Fruit fly (Drosophila melanogaster) whole organism, embryonic: Measurements from ENCODE around the gene CG17190.
A peak's percentile ranks its signal among the peaks of the same experiment; 100 is the strongest.

Experiments
- Asciz ChIP-seq: fragments of 200-800 bp; sonication (Bioruptor generic); optimal IDR thresholded peaks from 2 replicates; lab custom pipeline; 2017; ENCODE audit warnings: missing biosample characterization, mild to moderate bottlenecking, missing genetic modification characterization, missing genetic modification reagents
- Atf-2 ChIP-seq: fragments of 200-800 bp; sonication (Bioruptor generic); optimal IDR thresholded peaks from 2 replicates; lab custom pipeline; 2016; ENCODE audit warnings: missing biosample characterization, missing genetic modification characterization
- Atf6 ChIP-seq: fragments of 200-800 bp; sonication (Bioruptor generic); IDR thresholded peaks from 2 replicates; pipeline ENCODE4 v1.3.6; 2022; ENCODE audit warnings: missing biosample characterization, missing genetic modification characterization
- BtbVII ChIP-seq: fragments of 200-800 bp; sonication (Bioruptor generic); optimal IDR thresholded peaks from 3 replicates; lab custom pipeline; 2017; ENCODE audit warnings: missing biosample characterization, mild to moderate bottlenecking, missing genetic modification characterization
- CG10267 ChIP-seq: fragments of 200-800 bp; sonication (Bioruptor generic); optimal IDR thresholded peaks from 2 replicates; lab custom pipeline; 2018; ENCODE audit warnings: missing biosample characterization, mild to moderate bottlenecking, missing genetic modification characterization, moderate library complexity
- CG10543 ChIP-seq: fragments of 200-800 bp; sonication (Bioruptor generic); optimal IDR thresholded peaks from 3 replicates; lab custom pipeline; 2017; ENCODE audit warnings: missing biosample characterization, mild to moderate bottlenecking, missing genetic modification characterization, moderate library complexity
- CG11504 ChIP-seq: fragments of 200-800 bp; sonication (Bioruptor generic); optimal IDR thresholded peaks from 3 replicates; lab custom pipeline; 2019; ENCODE audit warnings: missing biosample characterization, mild to moderate bottlenecking, missing genetic modification characterization, moderate library complexity
- CG13296 ChIP-seq: fragments of 200-800 bp; sonication (Bioruptor generic); optimal IDR thresholded peaks from 3 replicates; lab custom pipeline; 2018; ENCODE audit warnings: missing biosample characterization, mild to moderate bottlenecking, missing genetic modification characterization
- CG14014 ChIP-seq: fragments of 200-800 bp; sonication (Bioruptor generic); IDR thresholded peaks from 2 replicates; pipeline ENCODE4 v1.3.6; 2022; ENCODE audit warnings: missing biosample characterization, missing genetic modification characterization
- CG1603 ChIP-seq: fragments of 200-800 bp; sonication (Bioruptor generic); optimal IDR thresholded peaks from 2 replicates; lab custom pipeline; 2019; ENCODE audit warnings: missing biosample characterization, mild to moderate bottlenecking, missing genetic modification characterization, moderate library complexity
- CG17385 ChIP-seq: fragments of 200-800 bp; sonication (Bioruptor generic); optimal IDR thresholded peaks from 3 replicates; lab custom pipeline; 2018; ENCODE audit warnings: missing biosample characterization, mild to moderate bottlenecking, missing genetic modification characterization
- CG1832 ChIP-seq: fragments of 200-800 bp; sonication (Bioruptor generic); optimal IDR thresholded peaks from 2 replicates; lab custom pipeline; 2017; ENCODE audit warnings: missing biosample characterization, mild to moderate bottlenecking, missing genetic modification characterization, inconsistent platforms
- CG31441 ChIP-seq: fragments of 200-800 bp; sonication (Bioruptor generic); IDR thresholded peaks from 2 replicates; pipeline ENCODE4 v1.3.6; 2022; ENCODE audit warnings: missing biosample characterization, missing genetic modification characterization
- CG3163 ChIP-seq: fragments of 200-800 bp; sonication (Bioruptor generic); optimal IDR thresholded peaks from 3 replicates; lab custom pipeline; 2016; ENCODE audit warnings: missing biosample characterization, missing genetic modification characterization
- CG33213 ChIP-seq: fragments of 200-800 bp; sonication (Bioruptor generic); optimal IDR thresholded peaks from 3 replicates; lab custom pipeline; 2016; ENCODE audit warnings: missing biosample characterization, missing genetic modification characterization
- CG8089 ChIP-seq: fragments of 200-800 bp; sonication (Bioruptor generic); optimal IDR thresholded peaks from 3 replicates; lab custom pipeline; 2016; ENCODE audit warnings: missing biosample characterization, missing genetic modification characterization
- CG9876 ChIP-seq: fragments of 200-800 bp; sonication (Bioruptor generic); optimal IDR thresholded peaks from 2 replicates; lab custom pipeline; 2016; ENCODE audit warnings: missing biosample characterization, missing genetic modification characterization
- Dfd ChIP-seq, 2 experiments: fragments of >200 bp; optimal IDR thresholded peaks; 2 replicates each; lab custom pipeline; 2017; ENCODE audit warnings: missing biosample characterization in 2 of 2, missing genetic modification characterization in 2 of 2
- Dip3 ChIP-seq: fragments of 200-800 bp; sonication (Bioruptor generic); optimal IDR thresholded peaks from 3 replicates; lab custom pipeline; 2016; ENCODE audit warnings: missing biosample characterization, missing genetic modification characterization
- Ets65A ChIP-seq: fragments of 200-800 bp; sonication (Bioruptor generic); peaks from one replicate; lab custom pipeline; 2016; ENCODE audit warnings: missing biosample characterization, missing genetic modification characterization
- Hmx ChIP-seq: fragments of 200-800 bp; sonication (Bioruptor generic); optimal IDR thresholded peaks from 2 replicates; lab custom pipeline; 2016; ENCODE audit warnings: missing biosample characterization, missing genetic modification characterization
- Nf-YC ChIP-seq: fragments of 200-800 bp; optimal IDR thresholded peaks from 3 replicates; lab custom pipeline; 2019; ENCODE audit warnings: missing biosample characterization, mild to moderate bottlenecking, missing genetic modification characterization, moderate library complexity
- NfI ChIP-seq: fragments of 200-800 bp; sonication (Bioruptor generic); optimal IDR thresholded peaks from 3 replicates; lab custom pipeline; 2018; ENCODE audit warnings: missing biosample characterization, mild to moderate bottlenecking, missing genetic modification characterization, moderate library complexity
- Ravus ChIP-seq: fragments of 200-800 bp; sonication (Bioruptor generic); IDR thresholded peaks from 2 replicates; pipeline ENCODE4 v1.3.6; 2022; ENCODE audit warnings: missing biosample characterization, missing genetic modification characterization
- Stat92E ChIP-seq, 3 experiments: fragments of >200 bp in 2 of 3; fragments of 200-800 bp in 1 of 3; sonication (Bioruptor generic) in 1 of 3; optimal IDR thresholded peaks; 2 replicates each; lab custom pipeline; 2017 to 2019; ENCODE audit warnings: missing biosample characterization in 3 of 3, missing genetic modification characterization in 3 of 3, mild to moderate bottlenecking in 1 of 3, moderate library complexity in 1 of 3
- ab ChIP-seq: fragments of 200-800 bp; sonication (Bioruptor generic); optimal IDR thresholded peaks from 2 replicates; lab custom pipeline; 2016; ENCODE audit warnings: missing biosample characterization, missing genetic modification characterization
- amos ChIP-seq: fragments of 200-800 bp; sonication (Bioruptor generic); IDR thresholded peaks from 2 replicates; pipeline ENCODE4 v1.3.6; 2022; ENCODE audit warnings: missing biosample characterization, missing genetic modification characterization; ENCODE audit not compliant: partially characterized antibody
- bbx ChIP-seq: fragments of 200-800 bp; sonication (Bioruptor generic); IDR thresholded peaks from 2 replicates; pipeline ENCODE4 v1.3.6; 2022; ENCODE audit warnings: missing biosample characterization, missing genetic modification characterization; ENCODE audit not compliant: partially characterized antibody
- caup ChIP-seq: fragments of 200-800 bp; sonication (Bioruptor generic); optimal IDR thresholded peaks from 3 replicates; lab custom pipeline; 2017; ENCODE audit warnings: missing biosample characterization, mild to moderate bottlenecking, missing genetic modification characterization, moderate library complexity; ENCODE audit not compliant: severe bottlenecking
- chinmo ChIP-seq: fragments of 200-800 bp; sonication (Bioruptor generic); IDR thresholded peaks from 4 replicates; pipeline ENCODE4 v1.3.6; 2022; ENCODE audit warnings: missing biosample characterization, missing genetic modification characterization; ENCODE audit not compliant: partially characterized antibody
- da ChIP-seq: fragments of 200-800 bp; sonication (Bioruptor generic); optimal IDR thresholded peaks from 2 replicates; lab custom pipeline; 2016; ENCODE audit warnings: missing biosample characterization, missing genetic modification characterization
- dati ChIP-seq: fragments of 200-800 bp; sonication (Bioruptor generic); IDR thresholded peaks from 2 replicates; pipeline ENCODE4 v1.3.6; 2022; ENCODE audit warnings: missing biosample characterization, missing genetic modification characterization
- ems ChIP-seq: fragments of 200-800 bp; sonication (Bioruptor generic); optimal IDR thresholded peaks from 3 replicates; lab custom pipeline; 2016; ENCODE audit warnings: missing biosample characterization, missing genetic modification characterization
- grn ChIP-seq: fragments of 200-800 bp; sonication (Bioruptor generic); optimal IDR thresholded peaks from 3 replicates; lab custom pipeline; 2017; ENCODE audit warnings: missing biosample characterization, missing genetic modification characterization
- hth ChIP-seq: fragments of >200 bp; optimal IDR thresholded peaks from 2 replicates; lab custom pipeline; 2017; ENCODE audit warnings: inconsistent platforms
- jigr1 ChIP-seq: fragments of 200-800 bp; sonication (Bioruptor generic); IDR thresholded peaks from 3 replicates; pipeline ENCODE4 v1.3.6; 2022; ENCODE audit warnings: missing biosample characterization, missing genetic modification characterization
- mam ChIP-seq: fragments of 200-800 bp; sonication (Bioruptor generic); optimal IDR thresholded peaks from 3 replicates; lab custom pipeline; 2016; ENCODE audit warnings: missing biosample characterization, missing genetic modification characterization
- p53 ChIP-seq: fragments of 200-800 bp; sonication (Bioruptor generic); optimal IDR thresholded peaks from 2 replicates; lab custom pipeline; 2016; ENCODE audit warnings: missing biosample characterization, missing genetic modification characterization
- pita ChIP-seq: fragments of 200-800 bp; sonication (Bioruptor generic); optimal IDR thresholded peaks from 2 replicates; lab custom pipeline; 2017; ENCODE audit warnings: missing biosample characterization, mild to moderate bottlenecking, missing genetic modification characterization
- unpg ChIP-seq: fragments of 200-800 bp; sonication (Bioruptor generic); optimal IDR thresholded peaks from 3 replicates; lab custom pipeline; 2018; ENCODE audit warnings: missing biosample characterization, mild to moderate bottlenecking, missing genetic modification characterization, moderate library complexity
- zfh2 ChIP-seq: fragments of 200-800 bp; sonication (Bioruptor generic); optimal IDR thresholded peaks from 2 replicates; lab custom pipeline; 2016; ENCODE audit warnings: missing biosample characterization, missing genetic modification characterization

The CG17190 gene

dm6 chr3R:20031043-20031763, 17.9 kb upstream of the CG17190 start, which contains the start of gene trem (continued):
- TF ChIP-seq caup (GFP tag; lab: Kevin White, UChicago) (peak; percentile 58), ems (GFP tag; lab: Kevin White, UChicago) (no peak), Dfd (GFP tag; optimal IDR thresholded peaks at IDR 0.05; lab: Kevin White, UChicago) (no peak), bbx (GFP tag; lab: Robert Waterston, UW) (no peak), CG1603 (tag; lab: Kevin White, UChicago) (no peak), BtbVII (peak; percentile 56), Stat92E (GFP tag; optimal IDR thresholded peaks at IDR 0.05; lab: Kevin White, UChicago) (no peak), CG1832 (no peak), amos (no peak), chinmo (GFP tag; lab: Robert Waterston, UW) (no peak), Dip3 (peak; percentile 60), CG11504 (tag; lab: Kevin White, UChicago) (peak; percentile 79), da (no peak), CG14014 (GFP tag; lab: Robert Waterston, UW) (peak; percentile 30; the same call in 1 of the 2 replicates), CG8089 (GFP tag; lab: Kevin White, UChicago) (peak; percentile 16), Atf-2 (GFP tag; lab: Kevin White, UChicago) (no peak), Nf-YC (peak; percentile 69), CG33213 (no peak), CG17385 (peak; percentile 68), ab (GFP tag; lab: Kevin White, UChicago) (no peak), zfh2 (peak; percentile 62), CG9876 (no peak), Ets65A (GFP tag; lab: Kevin White, UChicago) (peak; percentile 96), Asciz (no peak), jigr1 (GFP tag; lab: Robert Waterston, UW) (peak; percentile 74; the same call in 2 of the 3 replicates), CG13296 (GFP tag; lab: Kevin White, UChicago) (peak; percentile 41), CG10543 (GFP tag; lab: Kevin White, UChicago) (peak; percentile 78), dati (no peak), CG10267 (peak; percentile 48), p53 (GFP tag; lab: Kevin White, UChicago) (no peak), Hmx (peak; percentile 27), CG31441 (GFP tag; lab: Robert Waterston, UW) (no peak; the same call in none of the 2 replicates), pita (GFP tag; lab: Kevin White, UChicago) (no peak), CG3163 (GFP tag; lab: Kevin White, UChicago) (no peak), NfI (GFP tag; lab: Kevin White, UChicago) (peak; percentile 66), Atf6 (GFP tag; lab: Robert Waterston, UW) (peak; percentile 47; the same call in 1 of the 2 replicates), grn (GFP tag; lab: Kevin White, UChicago) (no peak), unpg (GFP tag; lab: Kevin White, UChicago) (peak; percentile 61), mam (GFP tag; lab: Kevin White, UChicago) (peak; percentile 73), Ravus (GFP tag; lab: Robert Waterston, UW) (no peak), hth (lab: Kevin White, UChicago) (no peak)
